Worm (Caenorhabditis elegans) whole organism, young adult: Measurements from ENCODE around the gene R03A10.5.

ENCODE experiments used
- dox-1 ChIP-seq: fragments of 200-800 bp; sonication (Bioruptor generic); IDR thresholded peaks from 2 replicates; pipeline ENCODE4 v1.3.6; 2022; ENCODE audit warnings: missing genetic modification reagents, missing genetic modification characterization, missing compliant biosample characterization
- snpc-1.3 ChIP-seq: sonication (generic microtip); optimal IDR thresholded peaks from 2 replicates; lab custom pipeline; 2017; ENCODE audit warnings: missing genetic modification characterization, mild to moderate bottlenecking, missing compliant biosample characterization, antibody characterized with exemption, moderate library complexity, missing genotype, missing genetic modification reagents; ENCODE audit not compliant: insufficient read depth
- snpc-3.4 ChIP-seq: sonication (generic microtip); optimal IDR thresholded peaks from 2 replicates; lab custom pipeline; 2017; ENCODE audit warnings: missing genetic modification characterization, mild to moderate bottlenecking, missing compliant biosample characterization, antibody characterized with exemption, moderate library complexity, missing genotype, missing genetic modification reagents

DNA sequence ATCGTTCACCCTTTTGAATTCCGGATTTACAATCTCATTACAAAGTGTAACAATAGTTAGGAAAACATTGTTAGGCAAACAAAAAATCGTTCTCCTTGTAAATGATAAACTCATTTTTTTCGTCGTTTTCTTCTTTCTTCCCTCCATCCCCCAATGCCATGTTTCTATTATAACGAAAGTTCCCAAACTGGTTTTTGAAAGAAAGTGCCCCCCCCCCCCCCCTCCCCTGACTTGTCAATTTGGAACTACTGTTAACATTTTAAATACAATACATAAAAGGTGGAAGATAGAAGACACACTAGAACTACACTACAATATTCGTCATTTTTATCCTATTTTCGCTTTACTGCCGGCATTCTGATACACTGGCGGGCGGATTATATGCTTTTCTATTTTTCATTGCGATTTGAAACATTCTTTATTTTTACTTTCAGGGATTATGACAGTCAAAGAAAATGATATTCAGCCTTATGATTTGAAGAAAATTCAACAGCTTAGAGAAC, at the start of gene R03A10.5:
- TF ChIP-seq dox-1 (no peak), snpc-1.3 (tag; lab: Kevin White, UChicago) (no peak), snpc-3.4 (tag; lab: Kevin White, UChicago) (no peak)
